Worm (Caenorhabditis elegans) whole organism, L1 larva: Measurements from ENCODE around the gene zig-11.

Experiments used
- C16A3.4 ChIP-seq: fragments of 150-350 bp; optimal IDR thresholded peaks from 2 replicates; lab custom pipeline; 2014; ENCODE audit warnings: missing biosample characterization, missing genetic modification characterization
- C34B4.2 ChIP-seq: sonication (generic microtip); optimal IDR thresholded peaks from 2 replicates; lab custom pipeline; 2017; ENCODE audit warnings: mild to moderate bottlenecking, missing genetic modification characterization, missing compliant biosample characterization
- Y116A8C.19 ChIP-seq: sonication (generic microtip); optimal IDR thresholded peaks from 2 replicates; lab custom pipeline; 2016; ENCODE audit warnings: missing compliant biosample characterization, missing genetic modification characterization, borderline replicate concordance
- aha-1 ChIP-seq: fragments of 150-350 bp; optimal IDR thresholded peaks from 2 replicates; lab custom pipeline; 2014; ENCODE audit warnings: missing biosample characterization, missing genetic modification characterization
- aly-2 ChIP-seq: fragments of 150-350 bp; optimal IDR thresholded peaks from 2 replicates; lab custom pipeline; 2014; ENCODE audit warnings: missing biosample characterization, missing genetic modification characterization
- ama-1 ChIP-seq: fragments of 150-350 bp; optimal IDR thresholded peaks from 2 replicates; lab custom pipeline; 2014
- ceh-8 ChIP-seq: fragments of 200-800 bp; sonication (Bioruptor generic); optimal IDR thresholded peaks from 2 replicates; lab custom pipeline; 2018; ENCODE audit warnings: mild to moderate bottlenecking, missing genetic modification characterization, moderate library complexity, missing compliant biosample characterization
- ceh-82 ChIP-seq, 3 experiments: fragments of 150-350 bp in 1 of 3; sonication (generic microtip) in 2 of 3; optimal IDR thresholded peaks; 2 replicates each; lab custom pipeline; 2014 to 2017; ENCODE audit warnings: missing biosample characterization in 3 of 3, missing genetic modification characterization in 3 of 3
- ceh-88 ChIP-seq: fragments of 200-800 bp; sonication (Bioruptor generic); IDR thresholded peaks from 2 replicates; pipeline ENCODE4 v1.3.6; 2022; ENCODE audit warnings: missing genetic modification characterization, missing compliant biosample characterization
- dsc-1 ChIP-seq: sonication (generic microtip); optimal IDR thresholded peaks from 2 replicates; lab custom pipeline; 2016; ENCODE audit warnings: mild to moderate bottlenecking, missing genetic modification characterization, missing compliant biosample characterization
- efl-1 ChIP-seq, 4 experiments: fragments of 150-350 bp; optimal IDR thresholded peaks in 3 of 4; peaks in 1 of 4; 1 replicate in 1 of 4; 2 replicates in 3 of 4; lab custom pipeline; 2014; ENCODE audit warnings: missing biosample characterization in 2 of 4, missing genetic modification characterization in 2 of 4, missing genetic modification reagents in 2 of 4
- efl-3 ChIP-seq: fragments of 200-800 bp; sonication (Bioruptor generic); optimal IDR thresholded peaks from 2 replicates; lab custom pipeline; 2018; ENCODE audit warnings: mild to moderate bottlenecking, missing genetic modification characterization, missing compliant biosample characterization
- elt-2 ChIP-seq: sonication (generic microtip); optimal IDR thresholded peaks from 2 replicates; lab custom pipeline; 2016; ENCODE audit warnings: missing genetic modification characterization, mild to moderate bottlenecking, inconsistent platforms, missing compliant biosample characterization, missing genetic modification reagents
- ets-5 ChIP-seq: fragments of 200-800 bp; sonication (Bioruptor generic); IDR thresholded peaks from 2 replicates; pipeline ENCODE4 v1.3.6; 2022; ENCODE audit warnings: missing genetic modification characterization, missing compliant biosample characterization
- fkh-4 ChIP-seq: sonication (generic microtip); optimal IDR thresholded peaks from 2 replicates; lab custom pipeline; 2016; ENCODE audit warnings: missing compliant biosample characterization, missing genetic modification characterization, borderline replicate concordance
- fkh-8 ChIP-seq: sonication (generic microtip); optimal IDR thresholded peaks from 2 replicates; lab custom pipeline; 2016; ENCODE audit warnings: mild to moderate bottlenecking, missing genetic modification characterization, missing compliant biosample characterization
- hlh-17 ChIP-seq: fragments of 200-800 bp; sonication (Bioruptor generic); optimal IDR thresholded peaks from 2 replicates; lab custom pipeline; 2018; ENCODE audit warnings: missing genetic modification characterization, mild to moderate bottlenecking, missing compliant biosample characterization, moderate library complexity, borderline replicate concordance
- hpl-2 ChIP-seq: fragments of 150-350 bp; optimal IDR thresholded peaks from 2 replicates; lab custom pipeline; 2014; ENCODE audit warnings: missing biosample characterization, missing genetic modification reagents, missing genetic modification characterization
- irx-1 ChIP-seq: sonication (generic microtip); optimal IDR thresholded peaks from 2 replicates; lab custom pipeline; 2016; ENCODE audit warnings: missing genetic modification characterization, missing compliant biosample characterization
- isw-1 ChIP-seq: fragments of 200-800 bp; sonication (Bioruptor generic); IDR thresholded peaks from 2 replicates; pipeline ENCODE4 v1.3.6; 2022; ENCODE audit warnings: missing genetic modification characterization, missing compliant biosample characterization
- jun-1 ChIP-seq: fragments of 150-350 bp; optimal IDR thresholded peaks from 2 replicates; lab custom pipeline; 2014; ENCODE audit warnings: missing biosample characterization, missing genetic modification reagents, missing genetic modification characterization
- lin-35 ChIP-seq, 2 experiments: fragments of 150-350 bp; optimal IDR thresholded peaks; 2 replicates each; lab custom pipeline; 2014; ENCODE audit warnings: missing biosample characterization in 2 of 2, missing genetic modification characterization in 2 of 2, missing genetic modification reagents in 2 of 2
- lsy-2 ChIP-seq, 2 experiments: fragments of 150-350 bp; optimal IDR thresholded peaks; 2 replicates each; lab custom pipeline; 2014; ENCODE audit warnings: missing biosample characterization in 2 of 2, missing genetic modification characterization in 2 of 2
- mdl-1 ChIP-seq, 2 experiments: fragments of 150-350 bp; optimal IDR thresholded peaks; 2 replicates each; lab custom pipeline; 2014 to 2017; ENCODE audit warnings: missing biosample characterization in 2 of 2, missing genetic modification characterization in 2 of 2, inconsistent platforms in 1 of 2
- nhr-11 ChIP-seq: fragments of 150-350 bp; optimal IDR thresholded peaks from 2 replicates; lab custom pipeline; 2014; ENCODE audit warnings: missing biosample characterization, missing genetic modification characterization
- nhr-20 ChIP-seq: sonication (generic microtip); optimal IDR thresholded peaks from 2 replicates; lab custom pipeline; 2016; ENCODE audit warnings: mild to moderate bottlenecking, missing genetic modification characterization, missing compliant biosample characterization
- nhr-28 ChIP-seq: fragments of 150-350 bp; optimal IDR thresholded peaks from 2 replicates; lab custom pipeline; 2014; ENCODE audit warnings: missing biosample characterization, missing genetic modification characterization
- nhr-47 ChIP-seq: sonication (generic microtip); optimal IDR thresholded peaks from 2 replicates; lab custom pipeline; 2016; ENCODE audit warnings: mild to moderate bottlenecking, missing genetic modification characterization, moderate library complexity, missing compliant biosample characterization
- nhr-71 ChIP-seq: sonication (generic microtip); optimal IDR thresholded peaks from 2 replicates; lab custom pipeline; 2016; ENCODE audit warnings: mild to moderate bottlenecking, missing genetic modification characterization, moderate library complexity, missing compliant biosample characterization
- nhr-76 ChIP-seq: sonication (generic microtip); optimal IDR thresholded peaks from 2 replicates; lab custom pipeline; 2017; ENCODE audit warnings: missing biosample characterization, missing genetic modification characterization
- nhr-77 ChIP-seq: fragments of 150-350 bp; optimal IDR thresholded peaks from 2 replicates; lab custom pipeline; 2014; ENCODE audit warnings: missing biosample characterization, missing genetic modification characterization
- nhr-84 ChIP-seq: sonication (generic microtip); optimal IDR thresholded peaks from 2 replicates; lab custom pipeline; 2017; ENCODE audit warnings: missing biosample characterization, missing genetic modification characterization
- nhr-85 ChIP-seq: sonication (generic microtip); peaks from one replicate; lab custom pipeline; 2016; ENCODE audit warnings: missing genetic modification characterization, inconsistent platforms, missing compliant biosample characterization
- nhr-90 ChIP-seq: sonication (generic microtip); optimal IDR thresholded peaks from 2 replicates; lab custom pipeline; 2016; ENCODE audit warnings: mild to moderate bottlenecking, missing genetic modification characterization, missing compliant biosample characterization; ENCODE audit not compliant: poor library complexity
- pax-3 ChIP-seq: fragments of 200-800 bp; sonication (Bioruptor generic); optimal IDR thresholded peaks from 2 replicates; lab custom pipeline; 2018; ENCODE audit warnings: mild to moderate bottlenecking, missing genetic modification characterization, moderate library complexity, missing compliant biosample characterization
- rnt-1 ChIP-seq: sonication (generic microtip); optimal IDR thresholded peaks from 2 replicates; lab custom pipeline; 2016; ENCODE audit warnings: mild to moderate bottlenecking, missing genetic modification characterization, moderate library complexity, missing compliant biosample characterization
- skn-1 ChIP-seq: fragments of 150-350 bp; optimal IDR thresholded peaks from 2 replicates; lab custom pipeline; 2014; ENCODE audit warnings: missing biosample characterization, missing genetic modification characterization
- snpc-4 ChIP-seq: fragments of 150-350 bp; optimal IDR thresholded peaks from 2 replicates; lab custom pipeline; 2014; ENCODE audit warnings: missing biosample characterization, missing genetic modification characterization
- sox-4 ChIP-seq: sonication (generic microtip); optimal IDR thresholded peaks from 2 replicates; lab custom pipeline; 2016; ENCODE audit warnings: missing genetic modification characterization, missing compliant biosample characterization
- unc-130 ChIP-seq: fragments of 150-350 bp; optimal IDR thresholded peaks from 2 replicates; lab custom pipeline; 2017; ENCODE audit warnings: missing biosample characterization, missing genetic modification characterization, inconsistent platforms
- unc-62 ChIP-seq: fragments of 150-350 bp; optimal IDR thresholded peaks from 2 replicates; lab custom pipeline; 2014; ENCODE audit warnings: missing biosample characterization, missing genetic modification reagents, missing genetic modification characterization
- xbp-1 ChIP-seq: sonication (generic microtip); optimal IDR thresholded peaks from 2 replicates; lab custom pipeline; 2016; ENCODE audit warnings: missing genetic modification characterization, missing compliant biosample characterization
- zag-1 ChIP-seq: fragments of 150-350 bp; optimal IDR thresholded peaks from 2 replicates; lab custom pipeline; 2014; ENCODE audit warnings: missing biosample characterization, missing genetic modification characterization
- zip-4 ChIP-seq: fragments of 200-800 bp; sonication (Bioruptor generic); optimal IDR thresholded peaks from 2 replicates; lab custom pipeline; 2018; ENCODE audit warnings: mild to moderate bottlenecking, missing genetic modification characterization, moderate library complexity, missing compliant biosample characterization
- ztf-11 ChIP-seq, 2 experiments: sonication (generic microtip); optimal IDR thresholded peaks; 2 replicates each; lab custom pipeline; 2016 to 2017; ENCODE audit warnings: missing genetic modification characterization in 2 of 2, missing biosample characterization in 1 of 2, missing compliant biosample characterization in 1 of 2
- ztf-4 ChIP-seq: fragments of 150-350 bp; optimal IDR thresholded peaks from 2 replicates; lab custom pipeline; 2014; ENCODE audit warnings: missing biosample characterization, missing genetic modification characterization

zig-11 gene

DNA sequence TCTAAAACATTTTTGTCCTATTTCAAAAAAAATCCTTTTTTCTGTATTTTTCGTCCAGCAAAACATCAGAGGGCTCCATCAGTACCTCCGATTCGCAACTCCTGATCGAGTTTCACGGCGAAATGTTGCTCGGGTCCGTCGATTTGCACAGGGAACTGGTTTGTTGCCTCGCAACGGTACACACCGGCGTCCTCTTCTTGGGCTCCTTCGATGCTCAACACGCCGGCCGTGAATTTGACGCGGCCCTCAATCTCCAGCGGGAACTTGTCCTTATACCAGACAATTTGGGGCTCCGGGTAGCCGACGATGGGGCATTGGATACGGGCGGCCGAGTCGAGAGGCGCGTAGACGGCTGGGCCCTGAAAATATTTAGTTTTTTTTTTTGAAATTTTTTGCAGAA lies 14.7 kb downstream of the zig-11 start:
- TF ChIP-seq irx-1 (no peak), nhr-20 (no peak), C34B4.2 (tag; lab: Kevin White, UChicago) (no peak)

- peak; percentile 27 to 35 for TF ChIP-seq efl-1 (optimal IDR thresholded peaks at IDR 0.05; lab: Kevin White, UChicago)
- TF ChIP-seq efl-1 (GFP tag; optimal IDR thresholded peaks at IDR 0.05 in 1 of 2; lab: Kevin White, UChicago), result peak in 1 of 2 experiments; percentile 22
- TF ChIP-seq nhr-76 (tag; lab: Kevin White, UChicago), result no peak
- no peak for TF ChIP-seq nhr-28 (tag; lab: Kevin White, UChicago)
- TF ChIP-seq ztf-4, result peak; percentile 65
- TF ChIP-seq hpl-2 (GFP tag; lab: Kevin White, UChicago), result no peak
- TF ChIP-seq nhr-85 (tag; lab: Kevin White, UChicago), result peak; percentile 71
- TF ChIP-seq nhr-47 (tag; lab: Kevin White, UChicago), result peak; percentile 48
- TF ChIP-seq sox-4 (tag; lab: Kevin White, UChicago), result no peak
- peak; percentile 84 for TF ChIP-seq aly-2 (tag; lab: Kevin White, UChicago)
- TF ChIP-seq ama-1 (lab: Kevin White, UChicago), result peak; percentile 46
- no peak for TF ChIP-seq ceh-8
- TF ChIP-seq nhr-71 (tag; lab: Kevin White, UChicago), result peak; percentile 37
- TF ChIP-seq rnt-1 (tag; lab: Kevin White, UChicago), result peak; percentile 32
- peak; percentile 16 for TF ChIP-seq elt-2
- peak; percentile 34 for TF ChIP-seq dsc-1
- peak; percentile 59 for TF ChIP-seq pax-3 (tag; lab: Kevin White, UChicago)
- peak in 1 of 2 experiments; percentile 28 for TF ChIP-seq lin-35 (GFP tag; optimal IDR thresholded peaks at IDR 0.05; lab: Kevin White, UChicago)
- peak; percentile 17 for TF ChIP-seq nhr-90 (tag; lab: Kevin White, UChicago)
- TF ChIP-seq ztf-11 (tag; optimal IDR thresholded peaks at IDR 0.05; lab: Kevin White, UChicago), result peak in 1 of 2 experiments; percentile 11
- TF ChIP-seq hlh-17 (GFP tag; lab: Kevin White, UChicago), result no peak
- TF ChIP-seq irx-1, result peak; percentile 27
- TF ChIP-seq nhr-11 (tag; lab: Kevin White, UChicago), result no peak
Measured at ce11 chrV:1875497-1875988, 17.2 kb downstream of the zig-11 start.

DNA sequence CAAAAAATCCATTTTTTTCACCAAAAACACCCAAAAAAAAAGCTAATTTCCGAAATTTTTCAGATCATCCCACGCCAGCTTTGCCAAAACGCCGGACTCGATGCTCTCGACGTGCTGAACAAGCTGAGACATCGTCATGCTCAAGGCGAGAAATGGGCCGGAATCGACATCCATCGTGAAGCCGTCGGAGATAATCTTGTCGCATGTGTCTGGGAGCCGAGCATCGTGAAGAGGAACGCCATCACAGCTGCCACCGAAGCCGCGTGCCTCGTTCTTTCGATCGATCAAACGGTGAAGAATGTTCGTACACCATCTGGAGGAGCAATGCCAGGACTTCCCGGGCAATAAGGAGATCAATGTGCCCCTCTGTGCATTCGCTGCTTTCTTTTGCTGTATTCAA lies 17.9 kb downstream of the zig-11 start:
- TF ChIP-seq ceh-82 (tag; optimal IDR thresholded peaks at IDR 0.05; lab: Kevin White, UChicago) (no peak), nhr-77 (tag; lab: Kevin White, UChicago) (no peak), aha-1 (tag; lab: Kevin White, UChicago) (no peak), zip-4 (GFP tag; lab: Kevin White, UChicago) (no peak)

DNA sequence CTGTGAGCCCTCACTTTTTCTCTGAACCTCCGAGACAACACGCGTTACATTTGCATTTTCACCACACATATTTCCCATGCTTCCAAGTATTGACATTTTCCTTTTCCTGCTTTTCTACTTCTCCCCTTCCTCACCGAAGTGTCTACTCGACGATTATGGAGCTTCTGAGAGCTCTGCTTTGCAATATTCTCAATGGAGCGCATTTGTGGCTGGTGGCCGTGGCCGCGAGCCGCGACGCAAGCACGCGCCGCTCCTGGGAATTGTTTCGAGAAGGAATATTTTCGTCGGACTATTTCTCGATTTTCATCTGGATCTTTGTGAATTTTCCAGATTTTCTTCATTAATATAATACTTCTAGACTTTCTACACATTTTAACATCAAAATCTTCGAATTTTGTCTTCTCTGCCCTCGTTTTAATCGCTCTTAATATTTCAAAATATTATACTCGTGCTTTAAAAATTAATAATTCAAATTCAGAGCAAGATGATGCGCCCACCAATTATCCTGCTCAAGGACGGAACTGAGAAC lies 20.9 kb downstream of the zig-11 start, which contains the start of the genes T10B5.4 and cct-7:
TSS of gene T10B5.4 (minus strand) at position 40 of the 529 bp plus-strand sequence.
TSS of gene cct-7 (plus strand) at position 479 of the 529 bp plus-strand sequence.
- peak; percentile 48 for TF ChIP-seq unc-130 (tag; lab: Kevin White, UChicago)
- no peak for TF ChIP-seq Y116A8C.19 (tag; lab: Kevin White, UChicago)
- no peak for TF ChIP-seq fkh-4 (tag; lab: Kevin White, UChicago)
- peak; percentile 44; the same call in 1 of the 2 replicates for TF ChIP-seq ceh-88 (GFP tag; lab: Robert Waterston, UW)
- peak; percentile 92 for TF ChIP-seq skn-1
- peak; percentile 99 for TF ChIP-seq fkh-8 (tag; lab: Kevin White, UChicago)
- no peak for TF ChIP-seq efl-3 (GFP tag; lab: Kevin White, UChicago)
- no peak for TF ChIP-seq nhr-84
- peak; percentile 78 for TF ChIP-seq snpc-4 (tag; lab: Kevin White, UChicago)
- peak; percentile 73 for TF ChIP-seq zag-1 (tag; lab: Kevin White, UChicago)
- peak; percentile 83 to 85 for TF ChIP-seq efl-1 (optimal IDR thresholded peaks at IDR 0.05; lab: Kevin White, UChicago)
- peak; percentile 81 to 91 for TF ChIP-seq efl-1 (GFP tag; optimal IDR thresholded peaks at IDR 0.05 in 1 of 2; lab: Kevin White, UChicago)
- peak; percentile 74 for TF ChIP-seq dsc-1
- TF ChIP-seq isw-1 (GFP tag; lab: Robert Waterston, UW), result peak; percentile 85
- peak in 1 of 2 experiments; percentile 74 for TF ChIP-seq ztf-11 (tag; optimal IDR thresholded peaks at IDR 0.05; lab: Kevin White, UChicago)
- TF ChIP-seq elt-2, result peak; percentile 31
- peak; percentile 74 to 92 for TF ChIP-seq lsy-2 (tag; optimal IDR thresholded peaks at IDR 0.05; lab: Kevin White, UChicago)
- TF ChIP-seq unc-62, result no peak
- TF ChIP-seq xbp-1 (tag; lab: Kevin White, UChicago), result peak; percentile 82
- peak; percentile 87 for TF ChIP-seq nhr-77 (tag; lab: Kevin White, UChicago)
- no peak for TF ChIP-seq nhr-76 (tag; lab: Kevin White, UChicago)
- peak; percentile 85 for TF ChIP-seq C16A3.4 (tag; lab: Kevin White, UChicago)
- no peak for TF ChIP-seq hpl-2 (GFP tag; lab: Kevin White, UChicago)
- TF ChIP-seq ets-5, result no peak
- TF ChIP-seq jun-1 (tag; lab: Kevin White, UChicago), result peak; percentile 80
- TF ChIP-seq mdl-1 (tag; optimal IDR thresholded peaks at IDR 0.05; lab: Kevin White, UChicago), result peak; percentile 26 to 75
